Worm (Caenorhabditis elegans) whole organism, L1 larva: ENCODE measurements around the gene F54D5.17.
A peak's percentile ranks its signal among the peaks of the same experiment; 100 is the strongest.

ENCODE experiments used
- C34B4.2 ChIP-seq: sonication (generic microtip); optimal IDR thresholded peaks from 2 replicates; lab custom pipeline; 2017; ENCODE audit warnings: mild to moderate bottlenecking, missing genetic modification characterization, missing compliant biosample characterization
- F16B12.6 ChIP-seq: fragments of 150-350 bp; optimal IDR thresholded peaks from 2 replicates; lab custom pipeline; 2014; ENCODE audit warnings: missing biosample characterization, missing genetic modification characterization
- Y116A8C.19 ChIP-seq: sonication (generic microtip); optimal IDR thresholded peaks from 2 replicates; lab custom pipeline; 2016; ENCODE audit warnings: missing compliant biosample characterization, missing genetic modification characterization, borderline replicate concordance
- alr-1 ChIP-seq: fragments of 200-800 bp; sonication (Bioruptor generic); optimal IDR thresholded peaks from 2 replicates; lab custom pipeline; 2018; ENCODE audit warnings: borderline replicate concordance, mild to moderate bottlenecking, missing genetic modification characterization, missing compliant biosample characterization
- aly-2 ChIP-seq: fragments of 150-350 bp; optimal IDR thresholded peaks from 2 replicates; lab custom pipeline; 2014; ENCODE audit warnings: missing biosample characterization, missing genetic modification characterization
- blmp-1 ChIP-seq: fragments of 150-350 bp; optimal IDR thresholded peaks from 2 replicates; lab custom pipeline; 2014; ENCODE audit warnings: missing biosample characterization, missing genetic modification characterization
- ceh-63 ChIP-seq: fragments of 200-800 bp; sonication (Bioruptor generic); optimal IDR thresholded peaks from 2 replicates; lab custom pipeline; 2018; ENCODE audit warnings: mild to moderate bottlenecking, missing genetic modification characterization, missing compliant biosample characterization
- ceh-8 ChIP-seq: fragments of 200-800 bp; sonication (Bioruptor generic); optimal IDR thresholded peaks from 2 replicates; lab custom pipeline; 2018; ENCODE audit warnings: mild to moderate bottlenecking, missing genetic modification characterization, moderate library complexity, missing compliant biosample characterization
- ceh-82 ChIP-seq, 3 experiments: fragments of 150-350 bp in 1 of 3; sonication (generic microtip) in 2 of 3; optimal IDR thresholded peaks; 2 replicates each; lab custom pipeline; 2014 to 2017; ENCODE audit warnings: missing biosample characterization in 3 of 3, missing genetic modification characterization in 3 of 3
- ceh-90 ChIP-seq: sonication (generic microtip); optimal IDR thresholded peaks from 2 replicates; lab custom pipeline; 2016; ENCODE audit warnings: missing genetic modification characterization, missing compliant biosample characterization
- dsc-1 ChIP-seq: sonication (generic microtip); optimal IDR thresholded peaks from 2 replicates; lab custom pipeline; 2016; ENCODE audit warnings: mild to moderate bottlenecking, missing genetic modification characterization, missing compliant biosample characterization
- efl-1 ChIP-seq, 4 experiments: fragments of 150-350 bp; optimal IDR thresholded peaks in 3 of 4; peaks in 1 of 4; 1 replicate in 1 of 4; 2 replicates in 3 of 4; lab custom pipeline; 2014; ENCODE audit warnings: missing biosample characterization in 2 of 4, missing genetic modification characterization in 2 of 4, missing genetic modification reagents in 2 of 4
- efl-3 ChIP-seq: fragments of 200-800 bp; sonication (Bioruptor generic); optimal IDR thresholded peaks from 2 replicates; lab custom pipeline; 2018; ENCODE audit warnings: mild to moderate bottlenecking, missing genetic modification characterization, missing compliant biosample characterization
- egl-13 ChIP-seq: sonication (generic microtip); optimal IDR thresholded peaks from 2 replicates; lab custom pipeline; 2016; ENCODE audit warnings: missing genotype, missing genetic modification reagents, missing genetic modification characterization, missing compliant biosample characterization
- egl-27 ChIP-seq, 2 experiments: fragments of 150-350 bp in 1 of 2; sonication (generic microtip); optimal IDR thresholded peaks; 3 replicates each; lab custom pipeline; 2017 to 2018; ENCODE audit warnings: missing biosample characterization in 2 of 2, missing genetic modification characterization in 2 of 2, missing genetic modification reagents in 2 of 2
- elt-3 ChIP-seq, 6 experiments: fragments of 150-350 bp in 1 of 6; sonication (generic microtip); optimal IDR thresholded peaks; 2 replicates each; lab custom pipeline; 2017 to 2018; ENCODE audit warnings: missing biosample characterization in 6 of 6, missing genetic modification characterization in 6 of 6, inconsistent platforms in 1 of 6
- fkh-8 ChIP-seq: sonication (generic microtip); optimal IDR thresholded peaks from 2 replicates; lab custom pipeline; 2016; ENCODE audit warnings: mild to moderate bottlenecking, missing genetic modification characterization, missing compliant biosample characterization
- fos-1 ChIP-seq: fragments of 150-350 bp; optimal IDR thresholded peaks from 2 replicates; lab custom pipeline; 2014; ENCODE audit warnings: missing biosample characterization, missing genetic modification characterization
- hpl-2 ChIP-seq: fragments of 150-350 bp; optimal IDR thresholded peaks from 2 replicates; lab custom pipeline; 2014; ENCODE audit warnings: missing biosample characterization, missing genetic modification reagents, missing genetic modification characterization
- irx-1 ChIP-seq: sonication (generic microtip); optimal IDR thresholded peaks from 2 replicates; lab custom pipeline; 2016; ENCODE audit warnings: missing genetic modification characterization, missing compliant biosample characterization
- jun-1 ChIP-seq: fragments of 150-350 bp; optimal IDR thresholded peaks from 2 replicates; lab custom pipeline; 2014; ENCODE audit warnings: missing biosample characterization, missing genetic modification reagents, missing genetic modification characterization
- lin-13 ChIP-seq: fragments of 150-350 bp; optimal IDR thresholded peaks from 2 replicates; lab custom pipeline; 2014; ENCODE audit warnings: missing biosample characterization, missing genetic modification reagents, missing genetic modification characterization
- lin-14 ChIP-seq: fragments of 200-800 bp; sonication (Bioruptor generic); optimal IDR thresholded peaks from 2 replicates; lab custom pipeline; 2018; ENCODE audit warnings: mild to moderate bottlenecking, missing genetic modification characterization, moderate library complexity, missing compliant biosample characterization
- lin-15B ChIP-seq: fragments of 150-350 bp; sonication (generic microtip); optimal IDR thresholded peaks from 3 replicates; lab custom pipeline; 2014; ENCODE audit warnings: missing biosample characterization, missing genetic modification characterization
- lir-3 ChIP-seq: sonication (generic microtip); optimal IDR thresholded peaks from 2 replicates; lab custom pipeline; 2016; ENCODE audit warnings: mild to moderate bottlenecking, missing genetic modification characterization, moderate library complexity, missing compliant biosample characterization; ENCODE audit not compliant: poor library complexity
- mab-9 ChIP-seq: fragments of 200-800 bp; sonication (Bioruptor generic); IDR thresholded peaks from 2 replicates; pipeline ENCODE4 v1.3.6; 2022; ENCODE audit warnings: missing genetic modification reagents, missing genetic modification characterization, missing compliant biosample characterization
- mdl-1 ChIP-seq, 2 experiments: fragments of 150-350 bp; optimal IDR thresholded peaks; 2 replicates each; lab custom pipeline; 2014 to 2017; ENCODE audit warnings: missing biosample characterization in 2 of 2, missing genetic modification characterization in 2 of 2, inconsistent platforms in 1 of 2
- mef-2 ChIP-seq: fragments of 150-350 bp; optimal IDR thresholded peaks from 2 replicates; lab custom pipeline; 2014; ENCODE audit warnings: missing biosample characterization, missing genetic modification characterization
- mep-1 ChIP-seq: fragments of 150-350 bp; optimal IDR thresholded peaks from 2 replicates; lab custom pipeline; 2014; ENCODE audit warnings: missing biosample characterization, missing genetic modification characterization
- nhr-11 ChIP-seq: fragments of 150-350 bp; optimal IDR thresholded peaks from 2 replicates; lab custom pipeline; 2014; ENCODE audit warnings: missing biosample characterization, missing genetic modification characterization
- nhr-20 ChIP-seq: sonication (generic microtip); optimal IDR thresholded peaks from 2 replicates; lab custom pipeline; 2016; ENCODE audit warnings: mild to moderate bottlenecking, missing genetic modification characterization, missing compliant biosample characterization
- nhr-237 ChIP-seq: fragments of 150-350 bp; optimal IDR thresholded peaks from 2 replicates; lab custom pipeline; 2014; ENCODE audit warnings: missing biosample characterization, missing genetic modification characterization
- nhr-47 ChIP-seq: sonication (generic microtip); optimal IDR thresholded peaks from 2 replicates; lab custom pipeline; 2016; ENCODE audit warnings: mild to moderate bottlenecking, missing genetic modification characterization, moderate library complexity, missing compliant biosample characterization
- nhr-71 ChIP-seq: sonication (generic microtip); optimal IDR thresholded peaks from 2 replicates; lab custom pipeline; 2016; ENCODE audit warnings: mild to moderate bottlenecking, missing genetic modification characterization, moderate library complexity, missing compliant biosample characterization
- nhr-77 ChIP-seq: fragments of 150-350 bp; optimal IDR thresholded peaks from 2 replicates; lab custom pipeline; 2014; ENCODE audit warnings: missing biosample characterization, missing genetic modification characterization
- nhr-84 ChIP-seq: sonication (generic microtip); optimal IDR thresholded peaks from 2 replicates; lab custom pipeline; 2017; ENCODE audit warnings: missing biosample characterization, missing genetic modification characterization
- nhr-85 ChIP-seq: sonication (generic microtip); peaks from one replicate; lab custom pipeline; 2016; ENCODE audit warnings: missing genetic modification characterization, inconsistent platforms, missing compliant biosample characterization
- nhr-90 ChIP-seq: sonication (generic microtip); optimal IDR thresholded peaks from 2 replicates; lab custom pipeline; 2016; ENCODE audit warnings: mild to moderate bottlenecking, missing genetic modification characterization, missing compliant biosample characterization; ENCODE audit not compliant: poor library complexity
- pag-3 ChIP-seq: sonication (generic microtip); optimal IDR thresholded peaks from 2 replicates; lab custom pipeline; 2017; ENCODE audit warnings: missing genetic modification characterization, mild to moderate bottlenecking, missing compliant biosample characterization, antibody characterized with exemption, borderline replicate concordance; ENCODE audit not compliant: insufficient read depth
- pqm-1 ChIP-seq: sonication (generic microtip); optimal IDR thresholded peaks from 3 replicates; lab custom pipeline; 2017; ENCODE audit warnings: missing biosample characterization, missing genetic modification characterization
- snpc-4 ChIP-seq: fragments of 150-350 bp; optimal IDR thresholded peaks from 2 replicates; lab custom pipeline; 2014; ENCODE audit warnings: missing biosample characterization, missing genetic modification characterization
- snu-23 ChIP-seq: sonication (generic microtip); optimal IDR thresholded peaks from 2 replicates; lab custom pipeline; 2016; ENCODE audit warnings: missing genetic modification characterization, missing compliant biosample characterization
- sox-4 ChIP-seq: sonication (generic microtip); optimal IDR thresholded peaks from 2 replicates; lab custom pipeline; 2016; ENCODE audit warnings: missing genetic modification characterization, missing compliant biosample characterization
- sup-37 ChIP-seq: fragments of 200-800 bp; sonication (Bioruptor generic); optimal IDR thresholded peaks from 2 replicates; lab custom pipeline; 2018; ENCODE audit warnings: mild to moderate bottlenecking, missing genetic modification characterization, missing compliant biosample characterization
- swsn-7 ChIP-seq: sonication (generic microtip); optimal IDR thresholded peaks from 2 replicates; lab custom pipeline; 2016; ENCODE audit warnings: missing genetic modification characterization, missing compliant biosample characterization
- tlp-1 ChIP-seq: fragments of 150-350 bp; optimal IDR thresholded peaks from 2 replicates; lab custom pipeline; 2014; ENCODE audit warnings: missing biosample characterization, missing genetic modification characterization
- unc-86 ChIP-seq: sonication (generic microtip); optimal IDR thresholded peaks from 2 replicates; lab custom pipeline; 2016; ENCODE audit warnings: missing genetic modification characterization, missing compliant biosample characterization
- xbp-1 ChIP-seq: sonication (generic microtip); optimal IDR thresholded peaks from 2 replicates; lab custom pipeline; 2016; ENCODE audit warnings: missing genetic modification characterization, missing compliant biosample characterization
- zag-1 ChIP-seq: fragments of 150-350 bp; optimal IDR thresholded peaks from 2 replicates; lab custom pipeline; 2014; ENCODE audit warnings: missing biosample characterization, missing genetic modification characterization
- zip-4 ChIP-seq: fragments of 200-800 bp; sonication (Bioruptor generic); optimal IDR thresholded peaks from 2 replicates; lab custom pipeline; 2018; ENCODE audit warnings: mild to moderate bottlenecking, missing genetic modification characterization, moderate library complexity, missing compliant biosample characterization

F54D5.17 gene

DNA sequence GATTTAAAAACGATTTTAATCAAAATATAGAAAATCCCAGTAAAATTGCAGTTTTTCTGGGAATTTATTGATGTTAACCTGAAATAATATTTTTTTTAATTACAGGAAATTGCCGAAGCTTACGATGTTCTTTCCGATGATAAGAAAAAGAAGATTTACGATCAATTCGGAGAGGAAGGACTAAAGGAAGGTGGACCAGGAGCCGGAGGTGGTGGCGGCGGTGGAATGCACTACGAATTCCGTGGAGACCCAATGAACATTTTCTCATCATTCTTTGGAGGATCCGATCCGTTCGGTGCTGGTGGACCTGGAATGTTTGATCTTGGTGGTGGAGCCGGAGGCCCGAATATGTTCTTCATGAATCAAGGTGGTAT, 10.5 kb upstream of the F54D5.17 start (continued):
- TF ChIP-seq fos-1 (tag; lab: Kevin White, UChicago), result no peak

DNA sequence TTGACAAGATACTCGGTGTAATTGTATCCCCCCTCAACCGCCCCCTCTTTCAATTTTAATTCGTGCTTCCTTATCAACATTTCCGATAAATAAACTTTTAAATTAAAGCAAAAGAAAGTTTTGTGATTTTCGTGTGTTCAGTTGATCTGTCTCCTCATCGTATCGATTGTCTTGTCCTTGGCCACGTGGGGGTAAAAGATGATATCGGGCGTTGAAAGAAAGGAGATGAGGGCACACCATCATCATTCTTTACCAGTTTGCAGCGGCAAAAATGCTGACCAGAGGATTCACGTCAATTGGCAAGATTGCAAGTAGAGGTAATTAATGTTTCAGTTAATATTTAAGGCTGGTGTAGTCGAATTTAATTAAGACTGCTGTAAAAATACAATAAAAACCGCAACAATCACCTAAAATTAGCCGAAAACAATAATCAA, 9.2 kb upstream of the F54D5.17 start, which contains the start of gene F54D5.7:
F54D5.7 (plus strand) TSS at position 264 of the 434 bp plus-strand sequence.
- TF ChIP-seq nhr-11 (tag; lab: Kevin White, UChicago), result no peak
- peak; percentile 57 for TF ChIP-seq nhr-47 (tag; lab: Kevin White, UChicago)
- no peak for TF ChIP-seq alr-1 (tag; lab: Kevin White, UChicago)
- TF ChIP-seq lin-15B (tag; lab: Kevin White, UChicago), result no peak
- peak; percentile 22 for TF ChIP-seq lin-13 (GFP tag; lab: Kevin White, UChicago)
- peak; percentile 49 for TF ChIP-seq xbp-1
- TF ChIP-seq egl-13 (tag; lab: Kevin White, UChicago), result no peak
- TF ChIP-seq aly-2 (tag; lab: Kevin White, UChicago), result peak; percentile 89
- peak; percentile 67 for TF ChIP-seq swsn-7 (tag; lab: Kevin White, UChicago)
- no peak for TF ChIP-seq zag-1 (tag; lab: Kevin White, UChicago)
- TF ChIP-seq pqm-1, result no peak
- TF ChIP-seq hpl-2 (GFP tag; lab: Kevin White, UChicago), result no peak
- TF ChIP-seq nhr-85 (tag; lab: Kevin White, UChicago), result peak; percentile 91
- peak; percentile 77 for TF ChIP-seq snu-23
- no peak for TF ChIP-seq ceh-82 (tag; optimal IDR thresholded peaks at IDR 0.05; lab: Kevin White, UChicago)
- TF ChIP-seq unc-86, result no peak
- TF ChIP-seq dsc-1 (tag; lab: Kevin White, UChicago), result peak; percentile 37
- peak; percentile 30 for TF ChIP-seq irx-1
- TF ChIP-seq mab-9 (GFP tag; lab: Robert Waterston, UW), result no peak
- TF ChIP-seq egl-27 (tag; optimal IDR thresholded peaks at IDR 0.05; lab: Kevin White, UChicago), result no peak
- peak; percentile 13 for TF ChIP-seq zip-4 (GFP tag; lab: Kevin White, UChicago)
- TF ChIP-seq F16B12.6, result no peak
- peak; percentile 19 for TF ChIP-seq snpc-4 (tag; lab: Kevin White, UChicago)
- no peak for TF ChIP-seq efl-3 (GFP tag; lab: Kevin White, UChicago)
- TF ChIP-seq nhr-237 (tag; lab: Kevin White, UChicago), result no peak
- peak; percentile 61 for TF ChIP-seq lin-14 (GFP tag; lab: Kevin White, UChicago)
- no peak for TF ChIP-seq ceh-8 (GFP tag; lab: Kevin White, UChicago)
- no peak for TF ChIP-seq sox-4
- no peak for TF ChIP-seq jun-1
- peak in 2 of 6 experiments; percentile 23 to 75 for TF ChIP-seq elt-3 (tag; optimal IDR thresholded peaks at IDR 0.05; lab: Kevin White, UChicago)
- TF ChIP-seq C34B4.2 (tag; lab: Kevin White, UChicago), result no peak
- peak; percentile 82 for TF ChIP-seq blmp-1
- no peak for TF ChIP-seq tlp-1 (tag; lab: Kevin White, UChicago)
- TF ChIP-seq ceh-90, result no peak
- TF ChIP-seq fos-1 (tag; lab: Kevin White, UChicago), result no peak
- peak; percentile 82 for TF ChIP-seq nhr-71 (tag; lab: Kevin White, UChicago)
- TF ChIP-seq nhr-90 (tag; lab: Kevin White, UChicago), result peak; percentile 70
- TF ChIP-seq nhr-20 (tag; lab: Kevin White, UChicago), result peak; percentile 61
- TF ChIP-seq ceh-63 (GFP tag; lab: Kevin White, UChicago), result no peak
- no peak for TF ChIP-seq mef-2 (tag; lab: Kevin White, UChicago)
- TF ChIP-seq nhr-77 (tag; lab: Kevin White, UChicago), result no peak
- TF ChIP-seq sup-37 (GFP tag; lab: Kevin White, UChicago), result no peak
- TF ChIP-seq fkh-8, result no peak
- peak; percentile 32 for TF ChIP-seq pag-3 (tag; lab: Kevin White, UChicago)
- peak; percentile 8 to 14 for TF ChIP-seq efl-1 (optimal IDR thresholded peaks at IDR 0.05; lab: Kevin White, UChicago)
- peak in 1 of 2 experiments; percentile 89 for TF ChIP-seq efl-1 (GFP tag; optimal IDR thresholded peaks at IDR 0.05 in 1 of 2; lab: Kevin White, UChicago)
- TF ChIP-seq Y116A8C.19 (tag; lab: Kevin White, UChicago), result no peak
- peak in 1 of 2 experiments; percentile 93 for TF ChIP-seq mdl-1 (tag; optimal IDR thresholded peaks at IDR 0.05; lab: Kevin White, UChicago)
- TF ChIP-seq mep-1 (tag; lab: Kevin White, UChicago), result peak; percentile 92
- no peak for TF ChIP-seq nhr-84 (tag; lab: Kevin White, UChicago)
- peak; percentile 22 for TF ChIP-seq lir-3 (tag; lab: Kevin White, UChicago)
